Fruit fly (Drosophila melanogaster) whole organism, embryonic: ENCODE data around the gene PH4alphaNE2.

ENCODE experiments used
- Aef1 ChIP-seq: fragments of 200-800 bp; sonication (Bioruptor generic); IDR thresholded peaks from 3 replicates; pipeline ENCODE4 v1.3.6; 2022; ENCODE audit warnings: missing biosample characterization, missing genetic modification characterization
- sens ChIP-seq: fragments of 200-800 bp; sonication (Bioruptor generic); peaks from one replicate; lab custom pipeline; 2016; ENCODE audit warnings: missing biosample characterization, missing genetic modification characterization
- yki ChIP-seq: fragments of >200 bp; optimal IDR thresholded peaks from 3 replicates; lab custom pipeline; 2018

DNA sequence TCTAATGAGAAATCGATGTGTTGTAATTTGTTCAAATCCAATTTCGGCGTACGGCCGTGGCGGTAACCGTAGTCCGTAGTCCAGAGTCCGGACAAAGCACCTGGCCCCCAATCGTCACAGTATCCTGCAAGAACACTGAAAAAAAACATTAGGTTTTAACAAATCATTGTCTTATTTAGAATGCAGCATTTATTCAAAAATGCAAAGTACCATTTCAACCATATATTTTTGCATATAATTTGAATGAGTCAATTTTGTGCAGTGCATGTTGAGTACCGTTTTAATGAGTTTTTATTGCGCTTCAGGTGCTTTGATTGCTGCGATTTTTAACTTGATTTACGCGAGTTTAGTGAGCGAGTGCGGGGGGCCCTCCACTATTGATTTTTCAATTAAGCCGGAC, 49.2 kb upstream of the PH4alphaNE2 start:
- TF ChIP-seq yki (lab: Kevin White, UChicago) (no peak), sens (GFP tag; lab: Kevin White, UChicago) (peak; percentile 2), Aef1 (GFP tag; lab: Robert Waterston, UW) (no peak)
